Worm (Caenorhabditis elegans): Measurements from ENCODE around the gene glb-29.

DNA sequence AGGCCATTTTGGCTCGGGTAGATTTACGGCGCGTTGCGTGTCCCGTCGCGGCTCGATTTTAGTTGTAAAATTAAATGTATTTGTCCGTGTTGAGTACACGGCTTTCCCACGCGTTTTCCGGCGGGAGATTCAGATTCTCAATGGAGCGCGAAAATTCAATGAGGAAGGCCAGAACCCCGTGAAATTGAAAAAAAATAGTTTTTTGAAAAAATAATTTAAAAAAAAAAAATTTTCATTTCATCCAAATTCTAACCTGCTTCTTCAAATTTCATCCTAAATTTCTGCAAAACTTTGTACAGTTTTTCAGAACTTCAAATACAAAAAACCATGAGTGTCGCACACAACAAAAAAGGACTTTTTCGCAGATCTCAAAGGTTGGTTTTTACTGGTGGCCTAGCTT lies at the start of gene glb-29:
- no peak for TF ChIP-seq him-1 (tag; optimal IDR thresholded peaks at IDR 0.05)
- TF ChIP-seq W03F9.2 (tag; optimal IDR thresholded peaks at IDR 0.05): no peak
